Worm (Caenorhabditis elegans) whole organism, mixed stage, embryonic: ENCODE measurements around the gene mec-4.
A peak's percentile ranks its signal among the peaks of the same experiment; 100 is the strongest.
"Not testable (repeated sequence)": the region's sequence is repeated elsewhere in the genome, so short reads cannot be mapped to it uniquely, and the experiment has no call there.

ENCODE experiments used
- M03D4.4 ChIP-seq: sonication (generic microtip); optimal IDR thresholded peaks from 2 replicates; lab custom pipeline; 2017; ENCODE audit warnings: mild to moderate bottlenecking, missing genetic modification characterization, missing compliant biosample characterization
- bed-3 ChIP-seq: fragments of 200-800 bp; sonication (Bioruptor generic); optimal IDR thresholded peaks from 3 replicates; lab custom pipeline; 2018; ENCODE audit warnings: mild to moderate bottlenecking, missing genetic modification characterization, moderate library complexity, missing compliant biosample characterization
- ceh-39 ChIP-seq: fragments of 150-350 bp; optimal IDR thresholded peaks from 2 replicates; lab custom pipeline; 2014; ENCODE audit warnings: missing biosample characterization, missing genetic modification characterization
- ceh-43 ChIP-seq: fragments of 200-800 bp; sonication (Bioruptor generic); optimal IDR thresholded peaks from 2 replicates; lab custom pipeline; 2018; ENCODE audit warnings: mild to moderate bottlenecking, missing genetic modification characterization, moderate library complexity, missing compliant biosample characterization
- ceh-83 ChIP-seq: fragments of 200-800 bp; sonication (Bioruptor generic); optimal IDR thresholded peaks from 2 replicates; lab custom pipeline; 2018; ENCODE audit warnings: mild to moderate bottlenecking, missing genetic modification characterization, missing compliant biosample characterization
- ces-1 ChIP-seq: fragments of 150-350 bp; optimal IDR thresholded peaks from 2 replicates; lab custom pipeline; 2014; ENCODE audit warnings: missing biosample characterization, missing genetic modification reagents, missing genetic modification characterization
- elt-1 ChIP-seq: sonication (generic microtip); optimal IDR thresholded peaks from 2 replicates; lab custom pipeline; 2017; ENCODE audit warnings: missing genetic modification characterization, mild to moderate bottlenecking, missing compliant biosample characterization, antibody characterized with exemption, moderate library complexity, borderline replicate concordance; ENCODE audit not compliant: insufficient read depth
- flh-1 ChIP-seq: fragments of 200-800 bp; sonication (Bioruptor generic); optimal IDR thresholded peaks from 2 replicates; lab custom pipeline; 2018; ENCODE audit warnings: mild to moderate bottlenecking, missing genetic modification characterization, moderate library complexity, missing compliant biosample characterization
- hlh-1 ChIP-seq: fragments of 150-350 bp; optimal IDR thresholded peaks from 2 replicates; lab custom pipeline; 2014; ENCODE audit warnings: missing biosample characterization, missing genetic modification reagents, missing genetic modification characterization
- lin-13 ChIP-seq: fragments of 150-350 bp; optimal IDR thresholded peaks from 2 replicates; lab custom pipeline; 2014; ENCODE audit warnings: missing biosample characterization, missing genetic modification characterization
- lin-32 ChIP-seq: fragments of 200-800 bp; sonication (Bioruptor generic); optimal IDR thresholded peaks from 2 replicates; lab custom pipeline; 2018; ENCODE audit warnings: mild to moderate bottlenecking, missing genetic modification characterization, missing compliant biosample characterization
- lsy-2 ChIP-seq: fragments of 150-350 bp; optimal IDR thresholded peaks from 2 replicates; lab custom pipeline; 2014; ENCODE audit warnings: missing biosample characterization, missing genetic modification characterization
- mab-5 ChIP-seq: fragments of 150-350 bp; optimal IDR thresholded peaks from 2 replicates; lab custom pipeline; 2014; ENCODE audit warnings: missing biosample characterization, missing genetic modification characterization
- mls-2 ChIP-seq: sonication (generic microtip); optimal IDR thresholded peaks from 2 replicates; lab custom pipeline; 2016; ENCODE audit warnings: mild to moderate bottlenecking, missing genetic modification characterization, moderate library complexity, missing compliant biosample characterization
- nhr-2 ChIP-seq: fragments of 150-350 bp; optimal IDR thresholded peaks from 2 replicates; lab custom pipeline; 2014; ENCODE audit warnings: missing biosample characterization, missing genetic modification characterization
- nhr-237 ChIP-seq: fragments of 150-350 bp; optimal IDR thresholded peaks from 2 replicates; lab custom pipeline; 2014; ENCODE audit warnings: missing biosample characterization, missing genetic modification characterization
- nhr-28 ChIP-seq: fragments of 150-350 bp; optimal IDR thresholded peaks from 2 replicates; lab custom pipeline; 2014; ENCODE audit warnings: missing biosample characterization, missing genetic modification characterization
- nhr-76 ChIP-seq: sonication (generic microtip); optimal IDR thresholded peaks from 2 replicates; lab custom pipeline; 2017; ENCODE audit warnings: missing biosample characterization, missing genetic modification characterization
- pha-4 ChIP-seq: fragments of 150-350 bp; optimal IDR thresholded peaks from 2 replicates; lab custom pipeline; 2018; ENCODE audit warnings: missing biosample characterization, missing genetic modification reagents, missing genetic modification characterization
- sem-2 ChIP-seq: fragments of 200-800 bp; sonication (Bioruptor generic); optimal IDR thresholded peaks from 2 replicates; lab custom pipeline; 2018; ENCODE audit warnings: mild to moderate bottlenecking, missing genetic modification characterization, missing compliant biosample characterization
- snpc-4 ChIP-seq: fragments of 150-350 bp; optimal IDR thresholded peaks from 2 replicates; lab custom pipeline; 2014; ENCODE audit warnings: missing biosample characterization, missing genetic modification characterization
- tbx-8 ChIP-seq: fragments of 200-800 bp; sonication (Bioruptor generic); optimal IDR thresholded peaks from 2 replicates; lab custom pipeline; 2018; ENCODE audit warnings: mild to moderate bottlenecking, missing genetic modification characterization, moderate library complexity, missing compliant biosample characterization
- unc-120 ChIP-seq: sonication (generic microtip); optimal IDR thresholded peaks from 2 replicates; lab custom pipeline; 2017; ENCODE audit warnings: missing genetic modification characterization, missing compliant biosample characterization; ENCODE audit not compliant: poor library complexity, severe bottlenecking
- unc-39 ChIP-seq: fragments of 150-350 bp; optimal IDR thresholded peaks from 2 replicates; lab custom pipeline; 2014; ENCODE audit warnings: missing biosample characterization, missing genetic modification characterization
- unc-62 ChIP-seq: fragments of 150-350 bp; optimal IDR thresholded peaks from 2 replicates; lab custom pipeline; 2014; ENCODE audit warnings: missing biosample characterization, missing genetic modification reagents, missing genetic modification characterization
- zip-8 ChIP-seq: fragments of 150-350 bp; optimal IDR thresholded peaks from 2 replicates; lab custom pipeline; 2014; ENCODE audit warnings: missing biosample characterization, missing genetic modification characterization
- ztf-11 ChIP-seq: fragments of 150-350 bp; optimal IDR thresholded peaks from 2 replicates; lab custom pipeline; 2014; ENCODE audit warnings: missing biosample characterization, missing genetic modification characterization

The mec-4 gene

DNA sequence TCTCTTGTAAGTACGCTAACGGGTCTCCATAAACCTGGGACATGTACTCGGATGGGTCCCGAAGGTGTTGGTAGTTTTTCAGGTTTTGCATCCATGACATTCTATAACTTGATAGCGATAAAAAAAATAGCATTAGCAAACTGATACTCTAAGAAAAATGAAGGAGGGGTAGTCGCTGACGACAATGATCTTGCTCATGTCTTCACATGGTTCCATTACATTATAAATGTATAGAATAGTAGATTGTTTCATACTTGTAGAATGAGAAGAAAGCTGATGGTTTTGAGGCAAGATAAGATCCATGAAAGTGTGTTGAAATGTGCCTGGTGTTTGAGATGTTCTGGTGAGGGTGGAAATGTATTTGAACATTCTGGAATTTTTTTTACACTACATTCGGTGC is at the start of gene mec-4:
mec-4 (minus strand) TSS at position 101 of the 400 bp plus-strand sequence.
- no peak for TF ChIP-seq nhr-2 (tag; lab: Kevin White, UChicago)
- no peak for TF ChIP-seq sem-2 (GFP tag; lab: Kevin White, UChicago)
- no peak for TF ChIP-seq mab-5 (tag; lab: Kevin White, UChicago)
- no peak for TF ChIP-seq nhr-76
- no peak for TF ChIP-seq ztf-11 (tag; lab: Kevin White, UChicago)
- TF ChIP-seq flh-1 (GFP tag; lab: Kevin White, UChicago), result no peak
- TF ChIP-seq unc-62 (GFP tag; lab: Kevin White, UChicago), result no peak
- no peak for TF ChIP-seq hlh-1 (tag; lab: Kevin White, UChicago)

DNA sequence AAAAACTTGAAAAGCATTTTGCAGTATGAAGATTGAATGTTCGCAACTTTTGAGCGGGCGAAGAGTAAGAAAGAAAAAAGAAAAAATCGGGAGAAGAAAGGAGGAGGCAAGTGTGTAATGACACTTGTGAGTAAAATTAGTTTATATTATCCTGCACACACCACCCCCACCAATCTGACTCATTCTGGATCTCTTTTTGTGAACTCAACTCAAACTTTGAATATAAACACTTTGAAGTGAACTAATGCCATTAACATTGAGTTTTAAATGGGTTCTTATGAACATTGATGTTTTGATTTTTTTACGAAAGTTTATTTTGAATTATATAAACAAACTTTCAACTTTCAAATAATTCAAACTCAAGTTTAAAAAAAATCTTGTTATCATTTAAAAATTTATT is 38.0 kb upstream of the mec-4 start, which contains the start of gene F41G4.8:
F41G4.8 (minus strand) TSS at position 101 of the 400 bp plus-strand sequence.
- TF ChIP-seq nhr-28 (tag; lab: Kevin White, UChicago), result no peak
- TF ChIP-seq ces-1 (GFP tag; lab: Kevin White, UChicago), result peak; percentile 15
- no peak for TF ChIP-seq nhr-237 (tag; lab: Kevin White, UChicago)

DNA sequence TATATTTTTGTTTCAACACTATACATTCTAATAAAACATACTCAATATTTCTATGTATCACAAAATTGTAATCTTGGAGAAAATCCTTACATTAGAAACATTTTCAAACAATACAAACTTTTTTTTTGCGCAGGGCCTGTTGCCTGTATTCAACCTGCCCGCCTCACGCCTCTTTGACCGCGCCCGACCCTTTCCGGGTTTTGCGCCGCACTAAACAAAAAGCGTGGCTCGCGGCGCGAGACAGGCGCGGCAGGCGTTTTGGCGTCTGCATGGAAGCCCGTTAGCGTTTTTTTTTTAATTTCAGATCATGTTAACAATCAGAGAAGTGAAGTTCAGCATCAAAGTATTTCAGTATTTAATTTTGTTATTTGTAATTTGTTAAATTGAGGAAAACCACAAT is 36.0 kb upstream of the mec-4 start:
- TF ChIP-seq lin-13 (tag; lab: Kevin White, UChicago) (no peak), hlh-1 (tag; lab: Kevin White, UChicago) (no peak), unc-39 (tag; lab: Kevin White, UChicago) (no peak), zip-8 (tag; lab: Kevin White, UChicago) (no peak), mls-2 (no peak), lin-32 (GFP tag; lab: Kevin White, UChicago) (no peak), pha-4 (tag; lab: Kevin White, UChicago) (no peak), ceh-83 (GFP tag; lab: Kevin White, UChicago) (no peak), tbx-8 (GFP tag; lab: Kevin White, UChicago) (no peak), ceh-39 (tag; lab: Kevin White, UChicago) (no peak), ceh-43 (no peak), elt-1 (no peak)

DNA sequence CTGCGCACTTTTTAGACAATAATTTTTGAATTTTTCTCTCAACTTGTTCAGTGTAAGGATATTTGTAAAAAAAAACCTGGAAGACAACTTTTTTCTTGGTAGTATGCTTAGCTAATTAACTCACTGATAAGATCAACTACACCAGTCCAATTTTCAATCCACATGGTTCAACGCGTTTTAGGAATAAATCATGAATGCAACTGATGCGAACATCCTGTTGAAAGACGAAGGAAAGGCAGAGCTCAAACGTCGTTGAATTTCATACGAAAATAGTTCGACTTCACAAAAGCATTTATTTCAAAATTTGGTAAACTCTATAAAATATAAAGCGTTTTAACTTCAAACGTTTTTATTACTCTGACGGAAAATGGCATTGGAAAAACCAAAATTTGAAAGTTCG is 33.8 kb upstream of the mec-4 start, which contains the start of gene dyla-1:
dyla-1 (plus strand) TSS at position 301 of the 400 bp plus-strand sequence.
- no peak for TF ChIP-seq tbx-8 (GFP tag; lab: Kevin White, UChicago)
- no peak for TF ChIP-seq lin-13 (tag; lab: Kevin White, UChicago)
- no peak for TF ChIP-seq nhr-76
- no peak for TF ChIP-seq M03D4.4 (tag; lab: Kevin White, UChicago)
- TF ChIP-seq ceh-43, result no peak
- no peak for TF ChIP-seq unc-120 (tag; lab: Kevin White, UChicago)
- no peak for TF ChIP-seq unc-62 (GFP tag; lab: Kevin White, UChicago)
- no peak for TF ChIP-seq snpc-4 (tag; lab: Kevin White, UChicago)
- TF ChIP-seq ceh-83 (GFP tag; lab: Kevin White, UChicago), result no peak
- TF ChIP-seq nhr-2 (tag; lab: Kevin White, UChicago), result no peak
- TF ChIP-seq pha-4 (tag; lab: Kevin White, UChicago), result no peak
- TF ChIP-seq nhr-28 (tag; lab: Kevin White, UChicago), result no peak
- no peak for TF ChIP-seq bed-3 (GFP tag; lab: Kevin White, UChicago)

DNA sequence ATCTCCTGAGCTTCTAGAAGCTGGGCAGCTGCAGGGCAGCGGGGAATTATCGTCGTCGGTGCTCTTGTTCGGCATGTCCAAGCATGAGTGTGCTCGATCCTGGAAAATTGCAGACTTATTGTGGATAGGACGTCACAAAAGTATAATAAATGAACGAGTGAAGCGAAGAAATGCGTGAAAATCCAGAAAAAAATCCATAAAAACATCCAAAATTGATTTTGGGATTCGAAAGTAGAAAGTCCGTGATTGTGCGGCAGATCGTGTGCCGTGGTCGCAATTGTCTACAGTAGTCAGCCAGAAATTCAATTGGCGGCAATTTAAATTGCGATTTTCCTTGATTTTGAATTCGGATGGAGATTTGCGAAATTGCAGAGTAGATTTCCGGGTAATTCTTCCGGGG is 29.4 kb upstream of the mec-4 start, which contains the start of gene F41G4.7:
F41G4.7 (minus strand) TSS at position 101 of the 400 bp plus-strand sequence.
- TF ChIP-seq nhr-28 (tag; lab: Kevin White, UChicago), result no peak

DNA sequence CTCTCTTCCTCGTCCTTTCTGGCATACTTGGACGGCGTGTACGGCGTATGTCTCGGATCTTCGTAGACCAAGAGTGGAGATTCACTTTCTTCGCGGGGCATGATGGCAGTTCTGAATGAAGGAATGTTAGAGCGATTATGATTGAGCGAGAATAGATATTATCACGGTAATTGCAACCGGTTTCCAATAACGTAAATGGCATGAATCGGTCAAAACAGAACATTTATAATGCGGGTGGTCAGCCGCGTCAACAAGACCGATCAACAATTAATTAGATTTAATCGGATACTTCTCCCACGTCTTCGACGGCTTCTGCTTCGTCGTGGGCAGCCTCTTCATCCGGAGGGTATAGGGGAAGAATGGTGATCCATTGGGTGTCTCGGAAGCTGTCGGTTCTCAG is 27.8 kb upstream of the mec-4 start, which contains the start of gene F41G4.13:
F41G4.13 (minus strand) TSS at position 101 of the 400 bp plus-strand sequence.
- not testable (repeated sequence) for TF ChIP-seq nhr-2 (tag; lab: Kevin White, UChicago); lsy-2 (tag; lab: Kevin White, UChicago); tbx-8 (GFP tag; lab: Kevin White, UChicago)

DNA sequence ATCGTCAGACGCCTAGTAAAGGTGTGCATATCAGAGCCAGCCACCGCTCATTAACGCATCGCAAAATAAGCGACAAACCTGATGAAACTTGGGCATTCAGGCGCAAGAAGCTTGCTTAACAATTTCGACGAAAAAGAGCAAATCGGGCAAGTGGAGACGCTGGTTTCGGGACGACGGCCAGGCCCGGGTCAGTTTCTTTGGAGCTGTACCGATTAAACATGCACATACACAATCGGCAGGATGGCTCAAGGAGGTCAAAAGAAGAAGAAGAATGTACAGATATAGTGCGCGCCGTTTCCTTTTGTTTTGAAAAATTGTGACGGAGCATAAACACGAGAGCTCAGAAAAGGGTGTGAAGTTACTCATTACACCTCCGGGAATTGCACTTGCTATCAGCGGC is 19.6 kb upstream of the mec-4 start:
- TF ChIP-seq ceh-83 (GFP tag; lab: Kevin White, UChicago), result no peak
